Fruit fly (Drosophila melanogaster) whole organism, embryonic: ENCODE measurements around the gene CG15429.

Experiments used
- Aef1 ChIP-seq: fragments of 200-800 bp; sonication (Bioruptor generic); IDR thresholded peaks from 3 replicates; pipeline ENCODE4 v1.3.6; 2022; ENCODE audit warnings: missing biosample characterization, missing genetic modification characterization
- Bdp1 ChIP-seq: fragments of 200-800 bp; sonication (Bioruptor generic); optimal IDR thresholded peaks from 3 replicates; lab custom pipeline; 2016; ENCODE audit warnings: missing biosample characterization, missing genetic modification characterization
- Blimp-1 ChIP-seq: fragments of 200-800 bp; sonication (Bioruptor generic); optimal IDR thresholded peaks from 3 replicates; lab custom pipeline; 2018; ENCODE audit warnings: missing biosample characterization, missing genetic modification characterization, mild to moderate bottlenecking, moderate library complexity, missing genetic modification reagents
- CG10431 ChIP-seq: fragments of 200-800 bp; sonication (Bioruptor generic); optimal IDR thresholded peaks from 3 replicates; lab custom pipeline; 2018; ENCODE audit warnings: missing biosample characterization, mild to moderate bottlenecking, missing genetic modification characterization
- CG14710 ChIP-seq: fragments of 200-800 bp; sonication (Bioruptor generic); optimal IDR thresholded peaks from 3 replicates; lab custom pipeline; 2019; ENCODE audit warnings: missing biosample characterization, mild to moderate bottlenecking, missing genetic modification characterization, moderate library complexity
- CG15479 ChIP-seq: fragments of 200-800 bp; sonication (Bioruptor generic); optimal IDR thresholded peaks from 3 replicates; lab custom pipeline; 2019; ENCODE audit warnings: missing biosample characterization, mild to moderate bottlenecking, missing genetic modification characterization, moderate library complexity
- CG1603 ChIP-seq: fragments of 200-800 bp; sonication (Bioruptor generic); optimal IDR thresholded peaks from 2 replicates; lab custom pipeline; 2019; ENCODE audit warnings: missing biosample characterization, mild to moderate bottlenecking, missing genetic modification characterization, moderate library complexity
- CG17186 ChIP-seq: fragments of 200-800 bp; sonication (Bioruptor generic); optimal IDR thresholded peaks from 3 replicates; lab custom pipeline; 2017; ENCODE audit warnings: missing biosample characterization, missing genetic modification reagents, missing genetic modification characterization
- CG17361 ChIP-seq: fragments of 200-800 bp; sonication (Bioruptor generic); IDR thresholded peaks from 3 replicates; pipeline ENCODE4 v1.3.6; 2022; ENCODE audit warnings: missing biosample characterization, missing genetic modification characterization
- CG18599 ChIP-seq: fragments of 200-800 bp; sonication (Bioruptor generic); optimal IDR thresholded peaks from 3 replicates; lab custom pipeline; 2017; ENCODE audit warnings: missing biosample characterization, missing genetic modification characterization, mild to moderate bottlenecking, moderate library complexity, missing genetic modification reagents
- CG2129 ChIP-seq: fragments of 200-800 bp; sonication (Bioruptor generic); IDR thresholded peaks from 2 replicates; pipeline ENCODE4 v1.3.6; 2022; ENCODE audit warnings: missing biosample characterization, missing genetic modification characterization; ENCODE audit not compliant: partially characterized antibody
- CG2875 ChIP-seq: fragments of 200-800 bp; sonication (Bioruptor generic); optimal IDR thresholded peaks from 2 replicates; lab custom pipeline; 2017; ENCODE audit warnings: missing biosample characterization, mild to moderate bottlenecking, missing genetic modification characterization, missing genetic modification reagents
- CG2889 ChIP-seq: fragments of 200-800 bp; sonication (Bioruptor generic); IDR thresholded peaks from 3 replicates; pipeline ENCODE4 v1.3.6; 2022; ENCODE audit warnings: missing biosample characterization, missing genetic modification characterization
- CG31365 ChIP-seq: fragments of 200-800 bp; sonication (Bioruptor generic); optimal IDR thresholded peaks from 2 replicates; lab custom pipeline; 2018; ENCODE audit warnings: missing biosample characterization, mild to moderate bottlenecking, missing genetic modification characterization
- CG3163 ChIP-seq: fragments of 200-800 bp; sonication (Bioruptor generic); optimal IDR thresholded peaks from 3 replicates; lab custom pipeline; 2016; ENCODE audit warnings: missing biosample characterization, missing genetic modification characterization
- CG4360 ChIP-seq: fragments of 200-800 bp; sonication (Bioruptor generic); IDR thresholded peaks from 2 replicates; pipeline ENCODE4 v1.3.6; 2022; ENCODE audit warnings: missing biosample characterization, missing genetic modification characterization
- CG5180 ChIP-seq: fragments of 200-800 bp; sonication (Bioruptor generic); optimal IDR thresholded peaks from 3 replicates; lab custom pipeline; 2017; ENCODE audit warnings: missing biosample characterization, missing genetic modification characterization, mild to moderate bottlenecking, moderate library complexity, missing genetic modification reagents
- CG7745 ChIP-seq: fragments of 200-800 bp; sonication (Bioruptor generic); optimal IDR thresholded peaks from 2 replicates; lab custom pipeline; 2018; ENCODE audit warnings: missing biosample characterization, mild to moderate bottlenecking, missing genetic modification characterization, moderate library complexity
- CG8089 ChIP-seq: fragments of 200-800 bp; sonication (Bioruptor generic); optimal IDR thresholded peaks from 3 replicates; lab custom pipeline; 2016; ENCODE audit warnings: missing biosample characterization, missing genetic modification characterization
- CHES-1-like ChIP-seq: fragments of 200-800 bp; sonication (Bioruptor generic); optimal IDR thresholded peaks from 2 replicates; lab custom pipeline; 2016; ENCODE audit warnings: missing biosample characterization, missing genetic modification characterization
- Chrac-16 ChIP-seq: fragments of 200-800 bp; sonication (Bioruptor generic); optimal IDR thresholded peaks from 3 replicates; lab custom pipeline; 2016; ENCODE audit warnings: missing biosample characterization, missing genetic modification characterization
- D ChIP-seq, 2 experiments: fragments of 200-800 bp in 1 of 2; fragments of >200 bp in 1 of 2; sonication (Bioruptor generic) in 1 of 2; optimal IDR thresholded peaks; 2 replicates in 1 of 2; 3 replicates in 1 of 2; lab custom pipeline; 2017; ENCODE audit warnings: mild to moderate bottlenecking in 1 of 2, missing biosample characterization in 1 of 2, missing genetic modification characterization in 1 of 2, missing genetic modification reagents in 1 of 2
- Dip2 ChIP-seq: fragments of 200-800 bp; sonication (Bioruptor generic); IDR thresholded peaks from 2 replicates; pipeline ENCODE4 v1.3.6; 2022; ENCODE audit warnings: missing biosample characterization, missing genetic modification characterization
- Dll ChIP-seq: fragments of 200-800 bp; sonication (Bioruptor generic); IDR thresholded peaks from 4 replicates; pipeline ENCODE4 v1.3.6; 2022; ENCODE audit warnings: missing biosample characterization, missing genetic modification characterization; ENCODE audit not compliant: partially characterized antibody
- Dref ChIP-seq: fragments of 200-800 bp; sonication (Bioruptor generic); IDR thresholded peaks from 2 replicates; pipeline ENCODE4 v1.3.6; 2022; ENCODE audit warnings: missing biosample characterization, missing genetic modification characterization
- Lhr ChIP-seq: fragments of 200-800 bp; sonication (Bioruptor generic); optimal IDR thresholded peaks from 3 replicates; lab custom pipeline; 2017; ENCODE audit warnings: mild to moderate bottlenecking, missing biosample characterization, missing genetic modification reagents, missing genetic modification characterization
- Nf-YB ChIP-seq: fragments of 200-800 bp; sonication (Bioruptor generic); optimal IDR thresholded peaks from 3 replicates; lab custom pipeline; 2019; ENCODE audit warnings: missing biosample characterization, mild to moderate bottlenecking, missing genetic modification characterization, moderate library complexity
- Nf-YC ChIP-seq: fragments of 200-800 bp; optimal IDR thresholded peaks from 3 replicates; lab custom pipeline; 2019; ENCODE audit warnings: missing biosample characterization, mild to moderate bottlenecking, missing genetic modification characterization, moderate library complexity
- Optix ChIP-seq: fragments of 200-800 bp; sonication (Bioruptor generic); IDR thresholded peaks from 3 replicates; pipeline ENCODE4 v1.3.6; 2022; ENCODE audit warnings: missing biosample characterization, missing genetic modification characterization
- Six4 ChIP-seq: fragments of 200-800 bp; sonication (Bioruptor generic); optimal IDR thresholded peaks from 2 replicates; lab custom pipeline; 2016; ENCODE audit warnings: missing biosample characterization, missing genetic modification characterization
- Tbp ChIP-seq: fragments of >200 bp; optimal IDR thresholded peaks from 2 replicates; lab custom pipeline; 2018; ENCODE audit warnings: missing biosample characterization, missing genetic modification characterization
- Xrp1 ChIP-seq: fragments of 200-800 bp; sonication (Bioruptor generic); IDR thresholded peaks from 2 replicates; pipeline ENCODE4 v1.3.6; 2022; ENCODE audit warnings: missing biosample characterization, missing genetic modification characterization
- ac ChIP-seq: fragments of 200-800 bp; sonication (Bioruptor generic); optimal IDR thresholded peaks from 3 replicates; lab custom pipeline; 2017; ENCODE audit warnings: missing biosample characterization, mild to moderate bottlenecking, missing genetic modification characterization
- bigmax ChIP-seq: fragments of 200-800 bp; sonication (Bioruptor generic); optimal IDR thresholded peaks from 2 replicates; lab custom pipeline; 2018; ENCODE audit warnings: missing biosample characterization, mild to moderate bottlenecking, missing genetic modification characterization
- cad ChIP-seq: fragments of >200 bp; optimal IDR thresholded peaks from 2 replicates; lab custom pipeline; 2017; ENCODE audit warnings: missing biosample characterization, missing genetic modification characterization
- cato ChIP-seq: fragments of 200-800 bp; sonication (Bioruptor generic); optimal IDR thresholded peaks from 2 replicates; lab custom pipeline; 2016; ENCODE audit warnings: missing biosample characterization, missing genetic modification characterization, borderline replicate concordance
- cg ChIP-seq: fragments of 200-800 bp; sonication (Bioruptor generic); optimal IDR thresholded peaks from 3 replicates; lab custom pipeline; 2019; ENCODE audit warnings: missing biosample characterization, mild to moderate bottlenecking, missing genetic modification characterization, moderate library complexity
- da ChIP-seq: fragments of 200-800 bp; sonication (Bioruptor generic); optimal IDR thresholded peaks from 2 replicates; lab custom pipeline; 2016; ENCODE audit warnings: missing biosample characterization, missing genetic modification characterization
- dmrt11E ChIP-seq: fragments of 200-800 bp; sonication (Bioruptor generic); optimal IDR thresholded peaks from 3 replicates; lab custom pipeline; 2018; ENCODE audit warnings: missing biosample characterization, mild to moderate bottlenecking, missing genetic modification characterization, moderate library complexity
- fd64A ChIP-seq: fragments of 200-800 bp; sonication (Bioruptor generic); optimal IDR thresholded peaks from 3 replicates; lab custom pipeline; 2018; ENCODE audit warnings: missing biosample characterization, mild to moderate bottlenecking, missing genetic modification characterization
- gce ChIP-seq: fragments of 200-800 bp; sonication (Bioruptor generic); IDR thresholded peaks from 3 replicates; pipeline ENCODE4 v1.3.6; 2022; ENCODE audit warnings: missing biosample characterization, missing genetic modification characterization
- hbn ChIP-seq: fragments of 200-800 bp; sonication (Bioruptor generic); IDR thresholded peaks from 2 replicates; pipeline ENCODE4 v1.3.6; 2022; ENCODE audit warnings: missing biosample characterization, missing genetic modification characterization; ENCODE audit not compliant: partially characterized antibody
- kah ChIP-seq: fragments of 200-800 bp; sonication (Bioruptor generic); optimal IDR thresholded peaks from 2 replicates; lab custom pipeline; 2018; ENCODE audit warnings: missing biosample characterization, mild to moderate bottlenecking, missing genetic modification characterization
- kni ChIP-seq: fragments of 200-800 bp; sonication (Bioruptor generic); optimal IDR thresholded peaks from 3 replicates; lab custom pipeline; 2017; ENCODE audit warnings: mild to moderate bottlenecking, missing biosample characterization, missing genetic modification reagents, missing genetic modification characterization
- p53 ChIP-seq: fragments of 200-800 bp; sonication (Bioruptor generic); optimal IDR thresholded peaks from 2 replicates; lab custom pipeline; 2016; ENCODE audit warnings: missing biosample characterization, missing genetic modification characterization
- pfk ChIP-seq: fragments of 200-800 bp; sonication (Bioruptor generic); optimal IDR thresholded peaks from 2 replicates; lab custom pipeline; 2018; ENCODE audit warnings: missing biosample characterization, mild to moderate bottlenecking, missing genetic modification characterization, moderate library complexity
- shn ChIP-seq: fragments of 200-800 bp; sonication (Bioruptor generic); optimal IDR thresholded peaks from 3 replicates; lab custom pipeline; 2016; ENCODE audit warnings: missing biosample characterization, missing genetic modification characterization
- slou ChIP-seq: fragments of 200-800 bp; sonication (Bioruptor generic); optimal IDR thresholded peaks from 3 replicates; lab custom pipeline; 2016; ENCODE audit warnings: missing biosample characterization, missing genetic modification characterization
- sqz ChIP-seq: fragments of 200-800 bp; sonication (Bioruptor generic); optimal IDR thresholded peaks from 3 replicates; lab custom pipeline; 2018; ENCODE audit warnings: missing biosample characterization, mild to moderate bottlenecking, missing genetic modification characterization
- twi ChIP-seq: fragments of 200-800 bp; optimal IDR thresholded peaks from 2 replicates; lab custom pipeline; 2019; ENCODE audit warnings: missing biosample characterization, mild to moderate bottlenecking, missing genetic modification characterization, moderate library complexity
- zen ChIP-seq: fragments of 200-800 bp; sonication (Bioruptor generic); optimal IDR thresholded peaks from 3 replicates; lab custom pipeline; 2018; ENCODE audit warnings: missing biosample characterization, mild to moderate bottlenecking, missing genetic modification characterization, moderate library complexity

The CG15429 gene

dm6 chr2L:4363707-4364270 is 11.0 kb downstream of the CG15429 start (continued):
- TF ChIP-seq slou (GFP tag; lab: Kevin White, UChicago) (no peak), CG31365 (no peak), twi (tag; lab: Kevin White, UChicago) (peak; percentile 97), CG5180 (no peak), kni (GFP tag; lab: Kevin White, UChicago) (peak; percentile 4), cg (GFP tag; lab: Kevin White, UChicago) (no peak), D (optimal IDR thresholded peaks at IDR 0.05; lab: Kevin White, UChicago) (peak; percentile 37), D (GFP tag; optimal IDR thresholded peaks at IDR 0.05; lab: Kevin White, UChicago) (no peak), CG17186 (GFP tag; lab: Kevin White, UChicago) (no peak), ac (GFP tag; lab: Kevin White, UChicago) (peak; percentile 91), CG15479 (GFP tag; lab: Kevin White, UChicago) (peak; percentile 45), CHES-1-like (GFP tag; lab: Kevin White, UChicago) (no peak), zen (tag; lab: Kevin White, UChicago) (peak; percentile 8), p53 (GFP tag; lab: Kevin White, UChicago) (peak; percentile 4), Dref (no peak), Dll (GFP tag; lab: Robert Waterston, UW) (no peak), Six4 (GFP tag; lab: Kevin White, UChicago) (peak; percentile 22), Dip2 (no peak), CG8089 (GFP tag; lab: Kevin White, UChicago) (no peak), cato (GFP tag; lab: Kevin White, UChicago) (no peak), Bdp1 (no peak), CG2129 (no peak), CG3163 (GFP tag; lab: Kevin White, UChicago) (no peak), CG10431 (GFP tag; lab: Kevin White, UChicago) (no peak), cad (GFP tag; lab: Kevin White, UChicago) (peak; percentile 69), pfk (no peak), Tbp (no peak), kah (no peak), CG17361 (GFP tag; lab: Robert Waterston, UW) (no peak), da (GFP tag; lab: Kevin White, UChicago) (peak; percentile 21), fd64A (GFP tag; lab: Kevin White, UChicago) (no peak), bigmax (no peak), Optix (GFP tag; lab: Robert Waterston, UW) (0 out of 3 replicates have a peak, but pooled peaks have one; percentile 17), Lhr (GFP tag; lab: Kevin White, UChicago) (no peak)
- TF ChIP-seq, all 482 proteins: peak for 14

- TF ChIP-seq gce (GFP tag; lab: Robert Waterston, UW) (no peak), CG2875 (GFP tag; lab: Kevin White, UChicago) (peak; percentile 25), Blimp-1 (GFP tag; lab: Kevin White, UChicago) (peak; percentile 44), Xrp1 (GFP tag; lab: Robert Waterston, UW) (peak; percentile 43; the same call in 1 of the 2 replicates), hbn (GFP tag; lab: Robert Waterston, UW) (no peak), Aef1 (GFP tag; lab: Robert Waterston, UW) (no peak), Chrac-16 (GFP tag; lab: Kevin White, UChicago) (no peak), CG4360 (GFP tag; lab: Robert Waterston, UW) (no peak), CG1603 (tag; lab: Kevin White, UChicago) (peak; percentile 44), dmrt11E (peak; percentile 23), CG18599 (GFP tag; lab: Kevin White, UChicago) (no peak), CG7745 (peak; percentile 18), shn (no peak), Nf-YB (peak; percentile 5), CG2889 (GFP tag; lab: Robert Waterston, UW) (no peak), CG14710 (peak; percentile 8), Nf-YC (tag; lab: Kevin White, UChicago) (no peak), sqz (GFP tag; lab: Kevin White, UChicago) (no peak), p53 (GFP tag; lab: Kevin White, UChicago) (no peak)
Observed at dm6 chr2L:4364914-4365313, 12.1 kb downstream of the CG15429 start.
